Worm (Caenorhabditis elegans) whole organism, late embryonic: ENCODE measurements around the gene srab-12.

ENCODE experiments used
- K02D7.2 ChIP-seq: sonication (generic microtip); optimal IDR thresholded peaks from 2 replicates; lab custom pipeline; 2017; ENCODE audit warnings: mild to moderate bottlenecking, missing genetic modification characterization, missing compliant biosample characterization
- ama-1 ChIP-seq: fragments of 150-350 bp; optimal IDR thresholded peaks from 2 replicates; lab custom pipeline; 2014
- ets-4 ChIP-seq: sonication (generic microtip); optimal IDR thresholded peaks from 2 replicates; lab custom pipeline; 2016; ENCODE audit warnings: missing genetic modification characterization, missing compliant biosample characterization
- eyg-1 ChIP-seq: sonication (generic microtip); optimal IDR thresholded peaks from 2 replicates; lab custom pipeline; 2016; ENCODE audit warnings: missing genotype, missing genetic modification characterization, missing compliant biosample characterization
- hlh-13 ChIP-seq: fragments of 200-800 bp; sonication (Bioruptor generic); optimal IDR thresholded peaks from 2 replicates; lab custom pipeline; 2018; ENCODE audit warnings: mild to moderate bottlenecking, missing genetic modification characterization, missing compliant biosample characterization
- hlh-30 ChIP-seq: sonication (generic microtip); optimal IDR thresholded peaks from 2 replicates; lab custom pipeline; 2017; ENCODE audit warnings: antibody characterized with exemption, missing genetic modification characterization, missing compliant biosample characterization; ENCODE audit not compliant: insufficient read depth
- nhr-11 ChIP-seq: fragments of 150-350 bp; optimal IDR thresholded peaks from 2 replicates; lab custom pipeline; 2014; ENCODE audit warnings: missing biosample characterization, missing genetic modification characterization
- nhr-232 ChIP-seq: sonication (generic microtip); optimal IDR thresholded peaks from 2 replicates; lab custom pipeline; 2016; ENCODE audit warnings: missing genetic modification characterization, missing compliant biosample characterization
- rnt-1 ChIP-seq: sonication (generic microtip); optimal IDR thresholded peaks from 2 replicates; lab custom pipeline; 2016; ENCODE audit warnings: missing genetic modification characterization, missing compliant biosample characterization
- syd-9 ChIP-seq: sonication (generic microtip); optimal IDR thresholded peaks from 2 replicates; lab custom pipeline; 2016; ENCODE audit warnings: mild to moderate bottlenecking, missing genetic modification characterization, moderate library complexity, missing compliant biosample characterization
- unc-3 ChIP-seq, 2 experiments: fragments of 200-800 bp in 1 of 2; sonication (Bioruptor generic) in 1 of 2; sonication (generic microtip) in 1 of 2; conservative IDR thresholded peaks in 1 of 2; optimal IDR thresholded peaks in 1 of 2; 2 replicates each; pipeline versions ENCODE4 v1.3.6 to Lab custom; 2016 to 2022; ENCODE audit warnings: missing compliant biosample characterization in 2 of 2, missing genetic modification characterization in 2 of 2, missing genetic modification reagents in 1 of 2
- unc-55 ChIP-seq: sonication (generic microtip); optimal IDR thresholded peaks from 2 replicates; lab custom pipeline; 2017; ENCODE audit warnings: missing biosample characterization, missing genetic modification reagents, missing genetic modification characterization

- TF ChIP-seq K02D7.2 (tag; lab: Kevin White, UChicago) (no peak), nhr-11 (tag; lab: Kevin White, UChicago) (no peak), ets-4 (tag; lab: Kevin White, UChicago) (no peak), hlh-13 (no peak), eyg-1 (tag; lab: Kevin White, UChicago) (no peak), unc-55 (GFP tag; lab: Kevin White, UChicago) (no peak), hlh-30 (tag; lab: Kevin White, UChicago) (no peak), rnt-1 (tag; lab: Kevin White, UChicago) (no peak), syd-9 (tag; lab: Kevin White, UChicago) (no peak), ama-1 (no peak), unc-3 (GFP tag; conservative IDR thresholded peaks at IDR 0.05; lab: Robert Waterston, UW) (no peak), unc-3 (tag; optimal IDR thresholded peaks at IDR 0.05; lab: Kevin White, UChicago) (no peak), nhr-232 (tag; lab: Kevin White, UChicago) (no peak)
These were observed at the start of gene srab-12 for ce11 chrV:17783542-17783941.
